Worm (Caenorhabditis elegans) whole organism, late embryonic: Measurements from ENCODE around the gene F38H4.5.

ENCODE experiments used
- ama-1 ChIP-seq: fragments of 150-350 bp; optimal IDR thresholded peaks from 2 replicates; lab custom pipeline; 2014
- ceh-22 ChIP-seq: sonication (generic microtip); optimal IDR thresholded peaks from 2 replicates; lab custom pipeline; 2017; ENCODE audit warnings: missing biosample characterization, missing genetic modification characterization
- hlh-8 ChIP-seq: sonication (generic microtip); optimal IDR thresholded peaks from 2 replicates; lab custom pipeline; 2016; ENCODE audit warnings: missing genotype, missing genetic modification characterization, missing compliant biosample characterization
- pha-4 ChIP-seq: fragments of 150-350 bp; optimal IDR thresholded peaks from 2 replicates; lab custom pipeline; 2018; ENCODE audit warnings: missing biosample characterization, missing genetic modification reagents, missing genetic modification characterization
- pqm-1 ChIP-seq: sonication (generic microtip); optimal IDR thresholded peaks from 2 replicates; lab custom pipeline; 2016; ENCODE audit warnings: missing genetic modification characterization, missing compliant biosample characterization
- pros-1 ChIP-seq: fragments of 150-350 bp; optimal IDR thresholded peaks from 2 replicates; lab custom pipeline; 2014; ENCODE audit warnings: missing biosample characterization, missing genetic modification reagents, missing genetic modification characterization
- syd-9 ChIP-seq: sonication (generic microtip); optimal IDR thresholded peaks from 2 replicates; lab custom pipeline; 2016; ENCODE audit warnings: mild to moderate bottlenecking, missing genetic modification characterization, moderate library complexity, missing compliant biosample characterization
- unc-42 ChIP-seq: sonication (generic microtip); optimal IDR thresholded peaks from 2 replicates; lab custom pipeline; 2016; ENCODE audit warnings: missing genotype, missing genetic modification characterization, missing compliant biosample characterization

DNA sequence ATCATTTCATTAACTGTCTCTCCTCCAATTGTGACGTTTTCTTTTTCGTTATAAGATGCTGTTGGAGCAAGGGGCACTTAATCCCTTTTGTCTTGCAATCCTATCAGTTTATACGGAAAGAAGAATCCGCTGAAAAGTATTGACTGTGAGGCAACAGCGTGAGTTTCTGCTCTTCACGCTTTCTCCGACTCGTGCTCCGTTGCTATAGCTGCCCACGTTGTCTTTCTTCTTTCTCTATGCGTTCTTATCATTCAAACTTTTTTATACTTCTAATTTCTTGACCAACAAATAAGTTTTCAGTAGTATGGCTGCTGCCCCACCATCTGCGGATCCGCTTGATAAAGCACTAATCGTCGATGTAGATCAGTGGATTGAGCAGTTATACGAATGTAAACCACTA, 6.2 kb downstream of the F38H4.5 start, which contains the start of gene let-92:
- TF ChIP-seq pqm-1 (no peak), pha-4 (tag; lab: Kevin White, UChicago) (no peak), hlh-8 (tag; lab: Kevin White, UChicago) (no peak), ceh-22 (no peak), pros-1 (tag; lab: Kevin White, UChicago) (no peak), syd-9 (no peak), ama-1 (lab: Kevin White, UChicago) (no peak), unc-42 (no peak)
